Fruit fly (Drosophila melanogaster): ENCODE results near the gene numb.

DNA sequence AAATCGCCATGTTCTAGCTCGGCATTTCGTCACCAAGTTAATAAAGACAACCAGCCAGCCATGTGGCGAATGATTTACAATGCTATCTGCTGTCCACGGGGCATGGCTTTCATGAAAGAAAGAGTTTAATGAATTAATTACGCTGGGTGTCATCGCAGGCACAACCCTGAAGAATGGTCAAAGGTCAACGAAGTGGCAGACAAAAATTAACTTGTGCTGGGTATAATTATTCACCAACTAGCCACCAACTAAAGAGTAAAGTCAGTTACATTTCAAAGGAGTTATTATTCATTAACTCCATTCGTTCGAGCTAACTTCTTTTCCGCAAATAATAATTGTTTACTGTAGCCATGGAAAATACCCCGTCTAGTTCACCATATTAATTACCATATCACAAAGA lies 20.2 kb downstream of the numb start:
- no peak for TF ChIP-seq CTCF (optimal IDR thresholded peaks at IDR 0.05)
- no peak for TF ChIP-seq CG8478 (optimal IDR thresholded peaks at IDR 0.05)

Measured in S2 (cell line).